Fruit fly (Drosophila melanogaster): ENCODE data around the gene g.
A peak's percentile ranks its signal among the peaks of the same experiment; 100 is the strongest.

g gene

DNA sequence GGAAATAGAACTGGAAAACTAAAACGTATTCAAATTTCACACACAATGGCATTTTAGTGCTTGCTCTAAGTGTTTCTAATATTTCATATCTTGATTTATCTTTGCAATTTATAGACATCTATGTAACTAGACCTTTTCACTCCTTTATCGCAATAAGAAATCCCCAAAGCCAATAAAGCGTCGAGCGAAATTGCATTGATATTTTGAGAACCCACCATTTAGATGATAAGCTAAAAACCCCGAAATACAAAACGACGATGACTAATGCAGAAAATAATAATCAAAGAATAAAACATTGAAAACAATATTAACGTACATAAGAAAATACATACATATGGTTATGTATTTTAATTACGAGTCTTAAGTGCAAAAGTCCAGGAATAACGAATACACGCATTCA lies 42.5 kb upstream of the g start:
- TF ChIP-seq ovo (GFP tag; optimal IDR thresholded peaks at IDR 0.05) (no peak), CG33017 (tag; optimal IDR thresholded peaks at IDR 0.05) (no peak), CG1620 (GFP tag; optimal IDR thresholded peaks at IDR 0.05) (no peak), CG11617 (GFP tag; optimal IDR thresholded peaks at IDR 0.05) (no peak), pad (GFP tag; optimal IDR thresholded peaks at IDR 0.05) (no peak), kay (GFP tag; ENCODE audit: borderline replicate concordance) (peak; percentile 39), bab1 (GFP tag; optimal IDR thresholded peaks at IDR 0.05) (no peak)

DNA sequence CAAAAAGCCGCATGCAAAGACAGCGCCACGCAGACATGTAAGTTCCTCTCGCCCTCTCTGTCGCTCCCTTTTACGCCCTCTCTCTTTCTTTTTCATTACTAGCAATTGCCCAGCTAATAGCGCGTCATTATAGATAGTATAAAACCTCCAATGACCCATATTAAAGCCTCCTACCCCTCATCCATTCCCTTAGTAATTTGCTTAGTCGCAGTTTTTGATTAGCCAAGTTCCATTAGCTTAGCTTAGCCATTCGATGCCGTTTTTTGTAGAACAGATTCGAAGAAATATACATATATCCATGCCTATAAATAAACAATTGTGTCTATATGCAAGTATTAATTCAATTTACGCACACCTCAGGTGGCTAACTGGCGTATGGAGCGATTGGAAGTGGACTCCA lies 34.7 kb upstream of the g start:
- TF ChIP-seq Crg-1 (GFP tag; optimal IDR thresholded peaks at IDR 0.05) (no peak), tj (GFP tag; optimal IDR thresholded peaks at IDR 0.05) (peak; percentile 91), pad (GFP tag; optimal IDR thresholded peaks at IDR 0.05) (no peak)

DNA sequence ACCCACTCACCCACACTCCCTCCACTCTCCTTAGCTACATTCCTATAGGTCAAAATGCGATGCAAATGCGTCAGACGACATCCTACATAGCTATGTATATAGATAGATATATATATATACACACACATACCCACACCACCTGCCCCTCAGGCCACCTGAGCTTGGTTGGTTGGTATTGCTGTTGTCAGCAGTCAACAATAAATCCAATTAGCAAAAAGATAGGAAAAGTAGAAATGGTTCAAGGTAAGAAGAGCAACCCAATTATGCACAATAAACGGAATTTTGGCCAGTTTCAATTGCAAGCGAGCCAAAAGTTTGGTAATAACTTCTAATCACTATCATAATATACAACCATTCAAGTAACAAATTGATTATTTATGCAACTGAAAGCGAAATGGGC lies 30.4 kb upstream of the g start:
- TF ChIP-seq tj (GFP tag; optimal IDR thresholded peaks at IDR 0.05) (peak; percentile 92), kay (GFP tag; ENCODE audit: borderline replicate concordance) (no peak)

DNA sequence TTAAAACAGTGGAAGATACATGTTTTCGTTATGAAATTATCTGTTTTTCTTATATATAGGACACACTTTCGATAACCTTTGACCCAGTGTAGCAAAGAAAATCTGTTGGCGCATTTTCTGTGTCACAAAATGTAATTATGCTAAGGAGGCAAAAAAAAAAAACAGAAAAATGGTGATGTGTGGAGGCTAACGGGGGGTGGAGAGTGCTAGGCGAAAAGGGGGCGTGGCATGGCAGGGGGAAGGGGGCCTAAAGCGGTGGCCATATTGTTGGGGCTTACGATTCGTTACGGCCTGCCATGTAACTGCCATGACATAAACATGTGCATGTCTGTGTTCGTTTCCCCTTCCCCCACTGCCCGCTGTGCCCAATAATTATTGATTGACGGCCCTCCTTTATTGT lies 29.1 kb upstream of the g start:
- no peak for TF ChIP-seq Crg-1 (GFP tag; optimal IDR thresholded peaks at IDR 0.05)
- no peak for TF ChIP-seq cnc (optimal IDR thresholded peaks at IDR 0.05)
- peak; percentile 56 for TF ChIP-seq tj (GFP tag; optimal IDR thresholded peaks at IDR 0.05)

DNA sequence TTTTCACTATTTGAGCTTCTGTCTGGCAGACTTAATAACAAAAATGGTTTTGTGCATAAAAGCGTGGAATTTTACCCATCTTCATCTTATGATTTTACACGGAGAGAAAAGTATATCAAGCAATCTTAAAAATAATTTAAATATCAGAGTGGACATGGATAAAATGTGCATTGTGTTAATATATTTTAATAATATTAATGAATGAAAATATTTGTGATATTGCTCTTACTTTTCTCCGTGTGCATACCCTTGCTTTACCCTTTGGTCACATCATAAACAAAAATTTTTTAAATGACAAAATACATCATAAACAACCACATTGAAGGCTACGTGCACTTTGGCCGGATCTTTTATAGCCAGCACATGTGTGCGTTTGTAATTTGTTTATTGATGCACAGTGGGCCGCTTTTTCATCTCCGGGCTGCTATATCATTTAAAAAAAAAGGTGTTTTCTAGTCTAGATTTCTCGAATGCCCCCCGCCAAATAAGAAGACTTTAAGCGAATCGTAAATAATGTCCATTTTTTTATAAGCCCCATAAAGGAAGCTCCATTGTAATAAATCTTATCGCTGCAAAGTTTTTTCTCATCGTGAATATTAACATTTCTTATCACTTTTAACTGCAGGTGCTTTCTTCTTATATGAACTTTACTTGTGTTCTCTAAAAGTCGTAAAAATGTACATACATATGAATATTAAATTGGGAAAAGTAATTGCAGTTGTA lies 28.5 kb upstream of the g start:
- TF ChIP-seq CG11617 (GFP tag; optimal IDR thresholded peaks at IDR 0.05), result peak; percentile 27
- TF ChIP-seq bab1 (GFP tag; optimal IDR thresholded peaks at IDR 0.05), result peak; percentile 61
- peak; percentile 58 for TF ChIP-seq CG14711 (tag; optimal IDR thresholded peaks at IDR 0.05)
- TF ChIP-seq cic (GFP tag; optimal IDR thresholded peaks at IDR 0.05), result peak; percentile 35
- no peak for TF ChIP-seq Hr96 (GFP tag; optimal IDR thresholded peaks at IDR 0.05)
- TF ChIP-seq CG7101 (tag; optimal IDR thresholded peaks at IDR 0.05), result peak; percentile 60
- no peak for TF ChIP-seq toe (GFP tag; optimal IDR thresholded peaks at IDR 0.05)
- TF ChIP-seq kay (GFP tag; ENCODE audit: borderline replicate concordance), result peak; percentile 81
- TF ChIP-seq CG33017 (tag; optimal IDR thresholded peaks at IDR 0.05), result peak; percentile 48
- TF ChIP-seq Mnt (GFP tag; optimal IDR thresholded peaks at IDR 0.05), result peak; percentile 70

DNA sequence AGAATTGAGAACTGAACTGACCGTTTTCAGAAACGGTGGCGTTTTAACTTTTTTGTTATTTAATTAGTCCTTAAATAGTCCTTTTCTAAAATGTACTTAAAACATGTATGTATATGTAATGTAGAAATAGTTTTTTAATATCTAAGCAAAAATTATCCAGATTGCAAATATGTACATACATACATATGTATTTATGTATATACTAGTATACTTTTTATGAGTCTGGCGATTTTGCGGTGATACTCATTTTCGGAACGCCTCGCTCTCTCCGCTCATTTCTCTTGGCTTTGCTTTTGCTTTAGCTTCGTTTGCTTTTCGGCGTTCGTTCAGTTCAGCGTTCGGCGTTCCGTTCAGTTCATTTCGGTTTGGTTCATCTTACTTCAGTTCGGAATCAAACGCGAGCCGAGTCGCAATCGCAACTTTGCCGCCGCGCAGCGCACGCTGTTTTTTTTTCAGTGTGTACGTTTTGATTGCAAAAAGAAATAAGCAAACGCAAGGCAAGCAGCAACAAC lies 26.4 kb upstream of the g start, which contains the start of gene rdgB:
Gene rdgB (plus strand): TSS at position 381 of the 512 bp plus-strand sequence.
- TF ChIP-seq cic (GFP tag; optimal IDR thresholded peaks at IDR 0.05) (peak; percentile 56), CG33017 (tag; optimal IDR thresholded peaks at IDR 0.05) (peak; percentile 63), Hr96 (GFP tag; optimal IDR thresholded peaks at IDR 0.05) (peak; percentile 78), Crg-1 (GFP tag; optimal IDR thresholded peaks at IDR 0.05) (peak; percentile 87), CG5204 (GFP tag; optimal IDR thresholded peaks at IDR 0.05) (peak; percentile 82), pad (GFP tag; optimal IDR thresholded peaks at IDR 0.05) (peak; percentile 87), ovo (GFP tag; optimal IDR thresholded peaks at IDR 0.05) (peak; percentile 72), CG12768 (GFP tag; optimal IDR thresholded peaks at IDR 0.05) (peak; percentile 82), toe (GFP tag; optimal IDR thresholded peaks at IDR 0.05) (peak; percentile 73), cnc (optimal IDR thresholded peaks at IDR 0.05) (no peak), tj (GFP tag; optimal IDR thresholded peaks at IDR 0.05) (peak; percentile 80), Mnt (GFP tag; optimal IDR thresholded peaks at IDR 0.05) (peak; percentile 69), bab1 (GFP tag; optimal IDR thresholded peaks at IDR 0.05) (peak; percentile 75), CG1620 (GFP tag; optimal IDR thresholded peaks at IDR 0.05) (peak; percentile 83), CG14711 (tag; optimal IDR thresholded peaks at IDR 0.05) (peak; percentile 78), CG7045 (GFP tag; optimal IDR thresholded peaks at IDR 0.05) (peak; percentile 83), kay (GFP tag; ENCODE audit: borderline replicate concordance) (no peak), CG11617 (GFP tag; optimal IDR thresholded peaks at IDR 0.05) (peak; percentile 87), Clk (GFP tag; optimal IDR thresholded peaks at IDR 0.05) (peak; percentile 35), CG7101 (tag; optimal IDR thresholded peaks at IDR 0.05) (peak; percentile 91)

DNA sequence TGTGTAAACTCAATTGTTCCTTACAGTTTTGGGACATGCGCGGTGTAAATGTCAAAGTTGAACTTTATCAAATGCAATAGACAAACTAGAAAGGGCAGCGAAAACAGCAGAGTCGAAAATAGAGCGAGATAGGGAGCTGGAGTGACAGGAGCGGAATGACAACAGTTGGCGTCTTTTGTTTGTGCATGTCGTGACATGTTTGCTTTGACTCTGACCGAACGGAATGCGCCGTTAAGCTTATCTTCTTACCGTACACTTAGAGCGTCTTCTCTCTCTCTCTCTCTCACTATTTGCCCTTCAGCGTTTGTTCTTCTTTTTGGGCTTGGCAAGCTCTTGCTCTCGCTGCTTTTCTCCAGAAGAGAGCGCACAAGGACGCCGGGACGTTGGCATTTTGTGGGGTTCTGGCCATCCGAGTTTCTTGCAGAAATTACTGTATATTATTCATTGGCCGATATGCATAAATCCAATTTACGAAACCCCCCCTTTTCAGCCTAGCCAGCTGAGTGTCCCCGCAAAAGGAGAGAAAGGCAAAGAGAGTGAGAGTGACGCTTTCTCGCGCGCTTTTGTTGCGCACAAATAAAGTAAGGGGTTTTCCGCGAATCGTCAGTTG lies 25.8 kb upstream of the g start:
- TF ChIP-seq ovo (GFP tag; optimal IDR thresholded peaks at IDR 0.05), result peak; percentile 44
- no peak for TF ChIP-seq bab1 (GFP tag; optimal IDR thresholded peaks at IDR 0.05)
